Fruit fly (Drosophila melanogaster) whole organism, embryonic: ENCODE data around the gene Orc2.

Source experiments
- CG10274 ChIP-seq: fragments of 200-800 bp; sonication (Bioruptor generic); optimal IDR thresholded peaks from 3 replicates; lab custom pipeline; 2017; ENCODE audit warnings: missing biosample characterization, mild to moderate bottlenecking, missing genetic modification characterization
- CG12104 ChIP-seq: fragments of 200-800 bp; sonication (Bioruptor generic); optimal IDR thresholded peaks from 3 replicates; lab custom pipeline; 2016; ENCODE audit warnings: missing biosample characterization, missing genetic modification characterization
- CG12299 ChIP-seq: fragments of 200-800 bp; sonication (Bioruptor generic); optimal IDR thresholded peaks from 2 replicates; lab custom pipeline; 2018; ENCODE audit warnings: missing biosample characterization, mild to moderate bottlenecking, missing genetic modification characterization
- CG12769 ChIP-seq: fragments of 200-800 bp; sonication (Bioruptor generic); optimal IDR thresholded peaks from 2 replicates; lab custom pipeline; 2019; ENCODE audit warnings: missing biosample characterization, mild to moderate bottlenecking, missing genetic modification characterization, moderate library complexity
- CG15073 ChIP-seq: fragments of 200-800 bp; sonication (Bioruptor generic); optimal IDR thresholded peaks from 2 replicates; lab custom pipeline; 2016; ENCODE audit warnings: missing biosample characterization, missing genetic modification characterization
- CG1529 ChIP-seq: fragments of 200-800 bp; sonication (Bioruptor generic); optimal IDR thresholded peaks from 3 replicates; lab custom pipeline; 2018; ENCODE audit warnings: missing biosample characterization, missing genetic modification characterization
- CG15601 ChIP-seq: fragments of 200-800 bp; sonication (Bioruptor generic); optimal IDR thresholded peaks from 3 replicates; lab custom pipeline; 2019; ENCODE audit warnings: missing biosample characterization, mild to moderate bottlenecking, missing genetic modification characterization, moderate library complexity
- CG1602 ChIP-seq: fragments of 200-800 bp; sonication (Bioruptor generic); optimal IDR thresholded peaks from 3 replicates; lab custom pipeline; 2016; ENCODE audit warnings: missing biosample characterization, missing genetic modification characterization
- CG17829 ChIP-seq: fragments of 200-800 bp; optimal IDR thresholded peaks from 2 replicates; lab custom pipeline; 2019; ENCODE audit warnings: missing biosample characterization, mild to moderate bottlenecking, missing genetic modification characterization, moderate library complexity
- CG17912 ChIP-seq: fragments of 200-800 bp; sonication (Bioruptor generic); optimal IDR thresholded peaks from 2 replicates; lab custom pipeline; 2018; ENCODE audit warnings: missing biosample characterization, mild to moderate bottlenecking, missing genetic modification characterization
- CG2202 ChIP-seq: fragments of 200-800 bp; sonication (Bioruptor generic); optimal IDR thresholded peaks from 2 replicates; lab custom pipeline; 2018; ENCODE audit warnings: missing biosample characterization, mild to moderate bottlenecking, missing genetic modification characterization
- CG2875 ChIP-seq: fragments of 200-800 bp; sonication (Bioruptor generic); optimal IDR thresholded peaks from 2 replicates; lab custom pipeline; 2017; ENCODE audit warnings: missing biosample characterization, mild to moderate bottlenecking, missing genetic modification characterization, missing genetic modification reagents
- CG30403 ChIP-seq: fragments of 200-800 bp; sonication (Bioruptor generic); optimal IDR thresholded peaks from 3 replicates; lab custom pipeline; 2016; ENCODE audit warnings: missing biosample characterization, missing genetic modification characterization
- CG34224 ChIP-seq: fragments of 200-800 bp; sonication (Bioruptor generic); IDR thresholded peaks from 3 replicates; pipeline ENCODE4 v1.3.6; 2022; ENCODE audit warnings: missing biosample characterization, missing genetic modification characterization; ENCODE audit not compliant: partially characterized antibody
- CG3847 ChIP-seq: fragments of 200-800 bp; sonication (Bioruptor generic); IDR thresholded peaks from 2 replicates; pipeline ENCODE4 v1.3.6; 2022; ENCODE audit warnings: missing biosample characterization, missing genetic modification characterization
- CG5953 ChIP-seq: fragments of 200-800 bp; sonication (Bioruptor generic); IDR thresholded peaks from 2 replicates; pipeline ENCODE4 v1.3.6; 2022; ENCODE audit warnings: missing biosample characterization, missing genetic modification characterization
- CG8281 ChIP-seq: fragments of 200-800 bp; sonication (Bioruptor generic); optimal IDR thresholded peaks from 2 replicates; lab custom pipeline; 2018; ENCODE audit warnings: missing biosample characterization, mild to moderate bottlenecking, missing genetic modification characterization, moderate library complexity
- CG8924 ChIP-seq: fragments of 200-800 bp; optimal IDR thresholded peaks from 3 replicates; lab custom pipeline; 2019; ENCODE audit warnings: missing biosample characterization, mild to moderate bottlenecking, missing genetic modification characterization, moderate library complexity
- CG9215 ChIP-seq: fragments of 200-800 bp; sonication (Bioruptor generic); IDR thresholded peaks from 2 replicates; pipeline ENCODE4 v1.3.6; 2022; ENCODE audit warnings: missing biosample characterization, missing genetic modification characterization
- CoRest ChIP-seq: fragments of 200-800 bp; sonication (Bioruptor generic); optimal IDR thresholded peaks from 3 replicates; lab custom pipeline; 2018; ENCODE audit warnings: missing biosample characterization, mild to moderate bottlenecking, missing genetic modification characterization, moderate library complexity
- D ChIP-seq, 2 experiments: fragments of 200-800 bp in 1 of 2; fragments of >200 bp in 1 of 2; sonication (Bioruptor generic) in 1 of 2; optimal IDR thresholded peaks; 2 replicates in 1 of 2; 3 replicates in 1 of 2; lab custom pipeline; 2017; ENCODE audit warnings: mild to moderate bottlenecking in 1 of 2, missing biosample characterization in 1 of 2, missing genetic modification characterization in 1 of 2, missing genetic modification reagents in 1 of 2
- Dbx ChIP-seq: fragments of 200-800 bp; sonication (Bioruptor generic); IDR thresholded peaks from 3 replicates; pipeline ENCODE4 v1.3.6; 2022; ENCODE audit warnings: missing biosample characterization, missing genetic modification characterization
- Dip3 ChIP-seq: fragments of 200-800 bp; sonication (Bioruptor generic); optimal IDR thresholded peaks from 3 replicates; lab custom pipeline; 2016; ENCODE audit warnings: missing biosample characterization, missing genetic modification characterization
- Dref ChIP-seq: fragments of 200-800 bp; sonication (Bioruptor generic); IDR thresholded peaks from 2 replicates; pipeline ENCODE4 v1.3.6; 2022; ENCODE audit warnings: missing biosample characterization, missing genetic modification characterization
- Gsc ChIP-seq: fragments of 200-800 bp; sonication (Bioruptor generic); IDR thresholded peaks from 2 replicates; pipeline ENCODE4 v1.3.6; 2022; ENCODE audit warnings: missing biosample characterization, missing genetic modification characterization
- H15 ChIP-seq: fragments of 200-800 bp; sonication (Bioruptor generic); IDR thresholded peaks from 3 replicates; pipeline ENCODE4 v1.3.6; 2022; ENCODE audit warnings: missing biosample characterization, missing genetic modification characterization
- HLH3B ChIP-seq: fragments of 200-800 bp; sonication (Bioruptor generic); IDR thresholded peaks from 2 replicates; pipeline ENCODE4 v1.3.6; 2022; ENCODE audit warnings: missing biosample characterization, missing genetic modification characterization
- HLH4C ChIP-seq: fragments of 200-800 bp; sonication (Bioruptor generic); IDR thresholded peaks from 3 replicates; pipeline ENCODE4 v1.3.6; 2022; ENCODE audit warnings: missing biosample characterization, missing genetic modification characterization; ENCODE audit not compliant: partially characterized antibody
- Mad ChIP-seq: fragments of 200-800 bp; sonication (Bioruptor generic); optimal IDR thresholded peaks from 2 replicates; lab custom pipeline; 2016; ENCODE audit warnings: missing biosample characterization, missing genetic modification characterization
- Sox100B ChIP-seq: fragments of 200-800 bp; sonication (Bioruptor generic); optimal IDR thresholded peaks from 3 replicates; lab custom pipeline; 2018; ENCODE audit warnings: missing biosample characterization, mild to moderate bottlenecking, missing genetic modification characterization
- Sox102F ChIP-seq: fragments of 200-800 bp; sonication (Bioruptor generic); optimal IDR thresholded peaks from 2 replicates; lab custom pipeline; 2018; ENCODE audit warnings: missing biosample characterization, mild to moderate bottlenecking, missing genetic modification characterization, moderate library complexity
- TFAM ChIP-seq: fragments of 200-800 bp; sonication (Bioruptor generic); optimal IDR thresholded peaks from 2 replicates; lab custom pipeline; 2017; ENCODE audit warnings: missing biosample characterization, missing genetic modification characterization, inconsistent platforms
- YL-1 ChIP-seq: fragments of 200-800 bp; sonication (Bioruptor generic); optimal IDR thresholded peaks from 3 replicates; lab custom pipeline; 2017; ENCODE audit warnings: missing biosample characterization, mild to moderate bottlenecking, missing genetic modification characterization
- ab ChIP-seq: fragments of 200-800 bp; sonication (Bioruptor generic); optimal IDR thresholded peaks from 2 replicates; lab custom pipeline; 2016; ENCODE audit warnings: missing biosample characterization, missing genetic modification characterization
- ash1 ChIP-seq: fragments of 200-800 bp; sonication (Bioruptor generic); optimal IDR thresholded peaks from 2 replicates; lab custom pipeline; 2018; ENCODE audit warnings: missing biosample characterization, mild to moderate bottlenecking, missing genetic modification characterization
- dan ChIP-seq: fragments of 200-800 bp; sonication (Bioruptor generic); IDR thresholded peaks from 2 replicates; pipeline ENCODE4 v1.3.6; 2022; ENCODE audit warnings: missing biosample characterization, missing genetic modification characterization
- en ChIP-seq: fragments of 200-800 bp; sonication (Bioruptor generic); optimal IDR thresholded peaks from 2 replicates; lab custom pipeline; 2016; ENCODE audit warnings: missing biosample characterization, missing genetic modification characterization
- eyg ChIP-seq: fragments of 200-800 bp; sonication (Bioruptor generic); optimal IDR thresholded peaks from 3 replicates; lab custom pipeline; 2016; ENCODE audit warnings: missing biosample characterization, missing genetic modification characterization
- ham ChIP-seq: fragments of 200-800 bp; sonication (Bioruptor generic); IDR thresholded peaks from 2 replicates; pipeline ENCODE4 v1.3.6; 2022; ENCODE audit warnings: missing biosample characterization, missing genetic modification characterization
- jing ChIP-seq: fragments of 200-800 bp; sonication (Bioruptor generic); optimal IDR thresholded peaks from 2 replicates; lab custom pipeline; 2018; ENCODE audit warnings: missing biosample characterization, mild to moderate bottlenecking, missing genetic modification characterization
- lilli ChIP-seq: fragments of 200-800 bp; sonication (Bioruptor generic); optimal IDR thresholded peaks from 3 replicates; lab custom pipeline; 2016; ENCODE audit warnings: missing biosample characterization, missing genetic modification characterization
- nerfin-2 ChIP-seq: fragments of 200-800 bp; sonication (Bioruptor generic); IDR thresholded peaks from 2 replicates; pipeline ENCODE4 v1.3.6; 2022; ENCODE audit warnings: missing biosample characterization, missing genetic modification characterization; ENCODE audit not compliant: partially characterized antibody
- nmo ChIP-seq: fragments of 200-800 bp; sonication (Bioruptor generic); optimal IDR thresholded peaks from 2 replicates; lab custom pipeline; 2018; ENCODE audit warnings: missing biosample characterization, mild to moderate bottlenecking, missing genetic modification characterization, moderate library complexity
- peb ChIP-seq: fragments of 200-800 bp; sonication (Bioruptor generic); IDR thresholded peaks from 2 replicates; pipeline ENCODE4 v1.3.6; 2022; ENCODE audit warnings: missing biosample characterization, missing genetic modification characterization
- pfk ChIP-seq: fragments of 200-800 bp; sonication (Bioruptor generic); optimal IDR thresholded peaks from 2 replicates; lab custom pipeline; 2018; ENCODE audit warnings: missing biosample characterization, mild to moderate bottlenecking, missing genetic modification characterization, moderate library complexity
- schlank ChIP-seq: fragments of 200-800 bp; sonication (Bioruptor generic); optimal IDR thresholded peaks from 2 replicates; lab custom pipeline; 2018; ENCODE audit warnings: missing biosample characterization, mild to moderate bottlenecking, missing genetic modification characterization
- sens ChIP-seq: fragments of 200-800 bp; sonication (Bioruptor generic); peaks from one replicate; lab custom pipeline; 2016; ENCODE audit warnings: missing biosample characterization, missing genetic modification characterization
- sna ChIP-seq: fragments of 200-800 bp; sonication (Bioruptor generic); IDR thresholded peaks from 2 replicates; pipeline ENCODE4 v1.3.6; 2022; ENCODE audit warnings: missing biosample characterization, missing genetic modification characterization; ENCODE audit not compliant: partially characterized antibody
- ttk ChIP-seq: fragments of 200-800 bp; sonication (Bioruptor generic); IDR thresholded peaks from 2 replicates; pipeline ENCODE4 v2.1.2; 2022; ENCODE audit warnings: missing biosample characterization, missing genetic modification characterization
- tx ChIP-seq: fragments of 200-800 bp; sonication (Bioruptor generic); optimal IDR thresholded peaks from 2 replicates; lab custom pipeline; 2016; ENCODE audit warnings: missing biosample characterization, missing genetic modification characterization
- vfl ChIP-seq: fragments of 200-800 bp; sonication (Bioruptor generic); optimal IDR thresholded peaks from 2 replicates; lab custom pipeline; 2016; ENCODE audit warnings: missing biosample characterization, missing genetic modification characterization
- zen2 ChIP-seq: fragments of 200-800 bp; sonication (Bioruptor generic); IDR thresholded peaks from 3 replicates; pipeline ENCODE4 v1.3.6; 2022; ENCODE audit warnings: missing biosample characterization, missing genetic modification characterization; ENCODE audit not compliant: partially characterized antibody

Orc2 gene

dm6 chr3R:13997762-13998161, 33.1 kb downstream of the Orc2 start (continued):
- TF ChIP-seq sens (GFP tag; lab: Kevin White, UChicago) (peak; percentile 40), jing (no peak), CG1602 (GFP tag; lab: Kevin White, UChicago) (no peak), ab (GFP tag; lab: Kevin White, UChicago) (no peak), vfl (GFP tag; lab: Kevin White, UChicago) (no peak), CG12299 (tag; lab: Kevin White, UChicago) (no peak), tx (GFP tag; lab: Kevin White, UChicago) (no peak), pfk (GFP tag; lab: Kevin White, UChicago) (no peak), CG8281 (tag; lab: Kevin White, UChicago) (peak; percentile 47), CG30403 (no peak), D (optimal IDR thresholded peaks at IDR 0.05; lab: Kevin White, UChicago) (no peak), D (GFP tag; optimal IDR thresholded peaks at IDR 0.05; lab: Kevin White, UChicago) (no peak), Mad (GFP tag; lab: Kevin White, UChicago) (no peak), lilli (GFP tag; lab: Kevin White, UChicago) (no peak), YL-1 (GFP tag; lab: Kevin White, UChicago) (no peak), eyg (GFP tag; lab: Kevin White, UChicago) (no peak), CG17912 (GFP tag; lab: Kevin White, UChicago) (no peak), CG17829 (no peak), CoRest (tag; lab: Kevin White, UChicago) (no peak), dan (GFP tag; lab: Robert Waterston, UW) (no peak), zen2 (GFP tag; lab: Robert Waterston, UW) (no peak), Gsc (no peak), schlank (tag; lab: Kevin White, UChicago) (no peak), CG8924 (tag; lab: Kevin White, UChicago) (no peak), Dref (GFP tag; lab: Robert Waterston, UW) (no peak), Dbx (GFP tag; lab: Robert Waterston, UW) (0 out of 3 replicates have a peak, but pooled peaks have one; percentile 28), CG12104 (GFP tag; lab: Kevin White, UChicago) (no peak), CG34224 (GFP tag; lab: Robert Waterston, UW) (no peak), HLH3B (GFP tag; lab: Robert Waterston, UW) (peak; percentile 35; the same call in 1 of the 2 replicates), CG10274 (GFP tag; lab: Kevin White, UChicago) (no peak), CG5953 (GFP tag; lab: Robert Waterston, UW) (no peak), CG15073 (GFP tag; lab: Kevin White, UChicago) (no peak), CG1529 (GFP tag; lab: Kevin White, UChicago) (no peak), ham (no peak), peb (GFP tag; lab: Robert Waterston, UW) (no peak), HLH4C (GFP tag; lab: Robert Waterston, UW) (no peak), TFAM (GFP tag; lab: Kevin White, UChicago) (no peak), Dip3 (no peak), nmo (GFP tag; lab: Kevin White, UChicago) (no peak), CG2202 (tag; lab: Kevin White, UChicago) (no peak), sna (GFP tag; lab: Robert Waterston, UW) (no peak), CG3847 (no peak), ttk (GFP tag; lab: Robert Waterston, UW) (no peak), en (GFP tag; lab: Kevin White, UChicago) (no peak), CG9215 (GFP tag; lab: Robert Waterston, UW) (no peak), H15 (GFP tag; lab: Robert Waterston, UW) (no peak), ash1 (GFP tag; lab: Kevin White, UChicago) (no peak), CG2875 (GFP tag; lab: Kevin White, UChicago) (no peak), CG12769 (tag; lab: Kevin White, UChicago) (peak; percentile 88), CG15601 (no peak), nerfin-2 (GFP tag; lab: Robert Waterston, UW) (no peak), Sox102F (no peak), Sox100B (GFP tag; lab: Kevin White, UChicago) (no peak)
